Fruit fly (Drosophila melanogaster) whole organism, wandering third instar larva: ENCODE measurements around the gene CG7376.

Experiments used
- ey ChIP-seq: fragments of 200-800 bp; sonication (Bioruptor generic); optimal IDR thresholded peaks from 2 replicates; lab custom pipeline; 2016; ENCODE audit warnings: missing biosample characterization, missing genetic modification characterization
- psq ChIP-seq: fragments of 200-800 bp; sonication (Bioruptor generic); optimal IDR thresholded peaks from 3 replicates; lab custom pipeline; 2017; ENCODE audit warnings: missing biosample characterization, mild to moderate bottlenecking, missing genetic modification characterization, moderate library complexity
- usp ChIP-seq: fragments of >200 bp; optimal IDR thresholded peaks from 2 replicates; lab custom pipeline; 2017; ENCODE audit warnings: missing biosample characterization, missing genetic modification characterization

DNA sequence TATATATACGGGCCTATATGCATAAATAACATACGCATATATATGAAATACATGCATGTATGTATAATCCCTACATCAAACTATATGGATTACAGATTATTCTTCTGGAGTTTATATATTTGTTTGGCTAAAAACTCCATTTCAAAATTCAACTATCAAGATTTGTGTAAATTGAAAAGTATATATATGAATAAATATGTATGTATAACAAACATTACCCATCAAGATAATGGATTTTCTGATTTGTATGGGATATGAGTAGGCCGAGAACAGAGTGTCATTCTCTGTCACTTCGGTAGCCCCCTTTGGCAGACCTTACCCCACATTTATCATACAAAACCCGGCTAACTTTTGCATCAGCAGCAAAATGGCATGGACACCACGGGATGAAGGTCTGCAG, 26.1 kb downstream of the CG7376 start, which contains the start of gene CG8219:
- TF ChIP-seq usp (no peak), ey (GFP tag; lab: Kevin White, UChicago) (no peak), psq (GFP tag; lab: Kevin White, UChicago) (no peak)
